Fruit fly (Drosophila melanogaster): ENCODE results near the gene Syn1.

- no peak for TF ChIP-seq CG8301 (tag; optimal IDR thresholded peaks at IDR 0.05)
- no peak for TF ChIP-seq CG4496 (GFP tag; IDR thresholded peaks at IDR 0.05)
- no peak for TF ChIP-seq CG34367 (tag; optimal IDR thresholded peaks at IDR 0.05)
- no peak for TF ChIP-seq Ets98B (GFP tag; IDR thresholded peaks at IDR 0.05)
- no peak for TF ChIP-seq CG10348 (GFP tag; IDR thresholded peaks at IDR 0.05)
- no peak for TF ChIP-seq CG12605 (GFP tag; IDR thresholded peaks at IDR 0.05)
- no peak for TF ChIP-seq Snoo (tag; optimal IDR thresholded peaks at IDR 0.05)
- TF ChIP-seq CG14655 (GFP tag; optimal IDR thresholded peaks at IDR 0.05), result no peak
- no peak for TF ChIP-seq fd96Ca (GFP tag; IDR thresholded peaks at IDR 0.05)
- TF ChIP-seq Pif1B (GFP tag; optimal IDR thresholded peaks at IDR 0.05), result no peak
- no peak for TF ChIP-seq EcR (GFP tag; optimal IDR thresholded peaks at IDR 0.05)
- no peak for TF ChIP-seq CG9948 (tag; optimal IDR thresholded peaks at IDR 0.05)
- no peak for TF ChIP-seq CG13204 (GFP tag; optimal IDR thresholded peaks at IDR 0.05)
- no peak for TF ChIP-seq Pif1A (GFP tag; optimal IDR thresholded peaks at IDR 0.05)
These were observed 36.9 kb downstream of the Syn1 start, which contains the start of gene CG14568 for dm6 chr3L:21733387-21733786.

All from whole organism, pupa.